Fruit fly (Drosophila melanogaster): Measurements from ENCODE around the gene CG32444.

CG32444 gene

DNA sequence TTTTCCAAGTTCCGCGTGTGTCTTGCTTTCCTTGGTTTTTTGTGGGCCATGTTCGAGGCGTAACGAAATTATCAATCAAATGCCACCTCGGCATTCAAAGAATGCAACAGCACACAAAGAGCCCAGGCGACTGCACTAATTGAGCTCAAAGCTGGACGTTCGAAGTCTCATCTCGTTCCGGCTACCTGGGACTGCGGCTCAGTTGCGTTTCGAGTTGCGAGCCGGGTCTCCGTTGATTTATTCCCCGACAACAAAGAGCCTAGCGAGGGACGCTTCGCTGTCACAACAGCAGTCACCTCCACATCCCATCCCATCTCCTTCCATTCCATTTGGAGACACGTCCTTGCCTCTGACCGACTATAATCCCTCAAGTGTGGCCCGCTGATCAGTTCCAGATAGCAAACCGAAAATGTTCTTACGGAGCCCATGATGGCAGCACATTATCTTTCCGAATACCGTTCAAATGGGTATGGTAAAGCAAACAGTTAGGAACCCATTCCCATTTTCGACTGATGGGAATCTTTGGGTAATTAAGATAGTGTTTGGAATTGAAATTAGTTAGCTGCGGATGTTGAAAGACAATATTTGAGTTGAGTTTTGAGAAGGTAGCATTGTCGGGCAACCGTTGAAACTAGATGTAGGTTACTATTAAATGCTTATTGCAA, 6.3 kb downstream of the CG32444 start (continued):
- no peak for TF ChIP-seq CG2712 (tag; optimal IDR thresholded peaks at IDR 0.05)
- no peak for TF ChIP-seq CG10565 (GFP tag; optimal IDR thresholded peaks at IDR 0.05)
- TF ChIP-seq CG18476 (GFP tag; optimal IDR thresholded peaks at IDR 0.05) = no peak
- no peak for TF ChIP-seq ase (GFP tag; IDR thresholded peaks at IDR 0.05)
- 0 out of 2 replicates have a peak, but pooled peaks have one; percentile 8 for TF ChIP-seq al (GFP tag; IDR thresholded peaks at IDR 0.05)
- TF ChIP-seq Lpt (GFP tag; optimal IDR thresholded peaks at IDR 0.05) = no peak
- TF ChIP-seq prd (optimal IDR thresholded peaks at IDR 0.05) = no peak
- TF ChIP-seq prd (GFP tag; IDR thresholded peaks at IDR 0.05) = no peak
- TF ChIP-seq CG1602 (GFP tag; optimal IDR thresholded peaks at IDR 0.05) = no peak
- no peak for TF ChIP-seq CG8388 (GFP tag; optimal IDR thresholded peaks at IDR 0.05)
- TF ChIP-seq CG7556 (GFP tag; optimal IDR thresholded peaks at IDR 0.05) = no peak
- TF ChIP-seq CG6272 (GFP tag; IDR thresholded peaks at IDR 0.05) = no peak
- no peak for TF ChIP-seq CG7271 (tag; optimal IDR thresholded peaks at IDR 0.05)
- peak in 1 of 2 experiments; percentile 23 for TF ChIP-seq tll (GFP tag; optimal IDR thresholded peaks at IDR 0.05)
- no peak for TF ChIP-seq CG18262 (tag; optimal IDR thresholded peaks at IDR 0.05)
- TF ChIP-seq kah (GFP tag; optimal IDR thresholded peaks at IDR 0.05) = no peak
- TF ChIP-seq wdn (GFP tag; IDR thresholded peaks at IDR 0.05) = no peak
- TF ChIP-seq CG6175 (GFP tag; IDR thresholded peaks at IDR 0.05) = no peak
- TF ChIP-seq NC2α (GFP tag; optimal IDR thresholded peaks at IDR 0.05) = no peak
- TF ChIP-seq bsh (GFP tag; optimal IDR thresholded peaks at IDR 0.05) = no peak
- TF ChIP-seq Kr (GFP tag; optimal IDR thresholded peaks at IDR 0.05) = peak; percentile 25
- no peak for TF ChIP-seq CG10147 (GFP tag; optimal IDR thresholded peaks at IDR 0.05)
- TF ChIP-seq CG6654 (GFP tag; optimal IDR thresholded peaks at IDR 0.05) = no peak
- no peak for TF ChIP-seq CG31365 (tag; optimal IDR thresholded peaks at IDR 0.05)
- no peak for TF ChIP-seq sug (tag; optimal IDR thresholded peaks at IDR 0.05)
- TF ChIP-seq Lim3 (GFP tag; IDR thresholded peaks at IDR 0.05) = no peak
- no peak for TF ChIP-seq bbx (GFP tag; IDR thresholded peaks at IDR 0.05; ENCODE audit: partially characterized antibody)
- TF ChIP-seq Meics (GFP tag; optimal IDR thresholded peaks at IDR 0.05) = no peak
- no peak for TF ChIP-seq H2.0 (GFP tag; IDR thresholded peaks at IDR 0.05)
- TF ChIP-seq pzg (GFP tag; optimal IDR thresholded peaks at IDR 0.05) = no peak
- TF ChIP-seq CG1529 (GFP tag; optimal IDR thresholded peaks at IDR 0.05) = no peak
- TF ChIP-seq sima (GFP tag; optimal IDR thresholded peaks at IDR 0.05) = no peak
- no peak for TF ChIP-seq sim (GFP tag; IDR thresholded peaks at IDR 0.05)
- no peak for TF ChIP-seq Camta (GFP tag; optimal IDR thresholded peaks at IDR 0.05)
- no peak for TF ChIP-seq Mad (GFP tag; optimal IDR thresholded peaks at IDR 0.05)
- no peak for TF ChIP-seq exex (tag; optimal IDR thresholded peaks at IDR 0.05)
- peak; percentile 51 for TF ChIP-seq pfk (GFP tag; optimal IDR thresholded peaks at IDR 0.05)
- no peak for TF ChIP-seq cg (GFP tag; optimal IDR thresholded peaks at IDR 0.05)
- TF ChIP-seq kni (GFP tag; optimal IDR thresholded peaks at IDR 0.05) = peak; percentile 56
- no peak for TF ChIP-seq eve (GFP tag; optimal IDR thresholded peaks at IDR 0.05)
- TF ChIP-seq hbn (GFP tag; IDR thresholded peaks at IDR 0.05; ENCODE audit: partially characterized antibody) = no peak

DNA sequence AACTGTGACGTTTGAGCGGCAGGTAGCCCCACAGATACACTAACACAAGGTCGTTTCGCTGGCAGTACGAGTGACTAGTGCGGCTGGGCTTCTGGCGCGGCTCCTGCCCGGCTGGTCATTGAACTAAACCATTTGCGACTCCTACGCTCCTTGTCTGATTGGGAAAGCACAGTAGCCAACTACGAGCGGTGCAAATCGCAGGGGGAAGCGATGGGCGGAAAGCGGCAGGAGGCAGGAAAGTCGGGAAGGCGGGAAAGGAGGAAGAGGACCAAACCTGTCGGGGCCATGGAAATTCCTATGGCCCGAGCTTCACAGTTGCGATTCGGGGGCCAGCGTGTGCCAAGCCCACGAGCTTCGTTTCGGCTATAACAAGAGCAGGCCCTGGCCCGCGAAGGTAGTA, 7.4 kb downstream of the CG32444 start:
- peak; percentile 1 for TF ChIP-seq Hr39 (optimal IDR thresholded peaks at IDR 0.05)
- peak; percentile 68 for TF ChIP-seq Med (GFP tag)
- no peak for TF ChIP-seq CG2875 (GFP tag; optimal IDR thresholded peaks at IDR 0.05)
- TF ChIP-seq pros (GFP tag; optimal IDR thresholded peaks at IDR 0.05) = no peak
